In genomic region chrII:8931405-8932149, ce11 we compare ENCODE assay signal across 1 worm cellular context.
A peak's percentile ranks its signal among the peaks of the same experiment; 100 is the strongest.
TF ChIP-seq lines count a peak whose summit lies in the region.

No protein-coding gene starts in this region.

TF ChIP-seq in whole organism, L1 larva, 84 proteins besides CTCF, POLR2A, EP300 and RAD21 (continued from another document):
- no peak for TF ChIP-seq vab-15 (tag; optimal IDR thresholded peaks at IDR 0.05; lab: Kevin White, UChicago)
- TF ChIP-seq nhr-47 (tag; optimal IDR thresholded peaks at IDR 0.05; lab: Kevin White, UChicago) = no peak
- TF ChIP-seq blmp-1 (tag; optimal IDR thresholded peaks at IDR 0.05; lab: Kevin White, UChicago) = no peak
- TF ChIP-seq snu-23 (GFP tag; optimal IDR thresholded peaks at IDR 0.05; lab: Kevin White, UChicago) = peak; percentile 56
- no peak for TF ChIP-seq nhr-77 (tag; optimal IDR thresholded peaks at IDR 0.05; lab: Kevin White, UChicago)
- TF ChIP-seq pag-3 (tag; optimal IDR thresholded peaks at IDR 0.05; lab: Kevin White, UChicago; ENCODE audit: borderline replicate concordance, insufficient read depth) = no peak
- TF ChIP-seq ztf-11 (tag; optimal IDR thresholded peaks at IDR 0.05; lab: Kevin White, UChicago) = no peak
- no peak for TF ChIP-seq ama-1 (optimal IDR thresholded peaks at IDR 0.05; lab: Kevin White, UChicago)
- TF ChIP-seq grh-1 (GFP tag; IDR thresholded peaks at IDR 0.05; lab: Robert Waterston, UW) = no peak
- no peak for TF ChIP-seq zag-1 (tag; optimal IDR thresholded peaks at IDR 0.05; lab: Kevin White, UChicago)
- TF ChIP-seq nhr-85 (tag; lab: Kevin White, UChicago) = no peak
- TF ChIP-seq nhr-19 (GFP tag; conservative IDR thresholded peaks at IDR 0.05; lab: Robert Waterston, UW) = no peak
- TF ChIP-seq fkh-8 (tag; optimal IDR thresholded peaks at IDR 0.05; lab: Kevin White, UChicago) = no peak
- TF ChIP-seq tbx-2 (tag; optimal IDR thresholded peaks at IDR 0.05; lab: Kevin White, UChicago) = no peak
- no peak for TF ChIP-seq nhr-12 (tag; optimal IDR thresholded peaks at IDR 0.05; lab: Kevin White, UChicago)
- no peak for TF ChIP-seq ces-1 (GFP tag; optimal IDR thresholded peaks at IDR 0.05; lab: Kevin White, UChicago)
- no peak for TF ChIP-seq lin-15B (tag; optimal IDR thresholded peaks at IDR 0.05; lab: Kevin White, UChicago)
- TF ChIP-seq ceh-82 (tag; optimal IDR thresholded peaks at IDR 0.05; lab: Kevin White, UChicago) = peak in 1 of 3 experiments; percentile 19
- TF ChIP-seq elt-3 (tag; optimal IDR thresholded peaks at IDR 0.05; lab: Kevin White, UChicago) = no peak
- TF ChIP-seq fkh-10 (GFP tag; optimal IDR thresholded peaks at IDR 0.05; lab: Kevin White, UChicago) = no peak
- no peak for TF ChIP-seq sup-37 (GFP tag; optimal IDR thresholded peaks at IDR 0.05; lab: Kevin White, UChicago)
- TF ChIP-seq irx-1 (tag; optimal IDR thresholded peaks at IDR 0.05; lab: Kevin White, UChicago) = no peak
- no peak for TF ChIP-seq isw-1 (GFP tag; IDR thresholded peaks at IDR 0.05; lab: Robert Waterston, UW)
- no peak for TF ChIP-seq zip-4 (GFP tag; optimal IDR thresholded peaks at IDR 0.05; lab: Kevin White, UChicago)
